Worm (Caenorhabditis elegans) whole organism, L3 larva: ENCODE measurements around the gene ZK507.1.

ENCODE experiments used
- R02D3.7 ChIP-seq: fragments of 150-350 bp; optimal IDR thresholded peaks from 2 replicates; lab custom pipeline; 2014; ENCODE audit warnings: missing biosample characterization, missing genetic modification characterization
- ZK546.5 ChIP-seq: sonication (generic microtip); optimal IDR thresholded peaks from 2 replicates; lab custom pipeline; 2017; ENCODE audit warnings: missing biosample characterization, missing genetic modification characterization
- ama-1 ChIP-seq: fragments of 150-350 bp; optimal IDR thresholded peaks from 2 replicates; lab custom pipeline; 2018
- ceh-28 ChIP-seq: fragments of 150-350 bp; optimal IDR thresholded peaks from 2 replicates; lab custom pipeline; 2014; ENCODE audit warnings: missing biosample characterization, missing genetic modification reagents, missing genetic modification characterization
- elt-1 ChIP-seq: fragments of 150-350 bp; optimal IDR thresholded peaks from 2 replicates; lab custom pipeline; 2014; ENCODE audit warnings: missing biosample characterization, missing genetic modification characterization
- elt-2 ChIP-seq: sonication (generic microtip); optimal IDR thresholded peaks from 2 replicates; lab custom pipeline; 2016; ENCODE audit warnings: missing genetic modification reagents, mild to moderate bottlenecking, missing genetic modification characterization, missing compliant biosample characterization
- elt-3 ChIP-seq, 3 experiments: fragments of 150-350 bp in 1 of 3; sonication (generic microtip) in 2 of 3; optimal IDR thresholded peaks; 2 replicates in 2 of 3; 4 replicates in 1 of 3; lab custom pipeline; 2014 to 2017; ENCODE audit warnings: missing biosample characterization in 3 of 3, missing genetic modification characterization in 3 of 3
- eor-1 ChIP-seq, 2 experiments: fragments of 150-350 bp; optimal IDR thresholded peaks; 2 replicates each; lab custom pipeline; 2014 to 2018; ENCODE audit warnings: missing biosample characterization in 2 of 2, missing genetic modification characterization in 2 of 2
- fkh-10 ChIP-seq: sonication (generic microtip); optimal IDR thresholded peaks from 2 replicates; lab custom pipeline; 2017; ENCODE audit warnings: missing biosample characterization, missing genetic modification reagents, missing genetic modification characterization
- fos-1 ChIP-seq: fragments of 150-350 bp; optimal IDR thresholded peaks from 2 replicates; lab custom pipeline; 2014; ENCODE audit warnings: missing biosample characterization, missing genetic modification characterization
- hmg-11 ChIP-seq: sonication (generic microtip); optimal IDR thresholded peaks from 2 replicates; lab custom pipeline; 2016; ENCODE audit warnings: missing genetic modification characterization, missing compliant biosample characterization
- jun-1 ChIP-seq: fragments of 150-350 bp; optimal IDR thresholded peaks from 2 replicates; lab custom pipeline; 2014; ENCODE audit warnings: missing biosample characterization, missing genetic modification reagents, missing genetic modification characterization
- lin-15B ChIP-seq: fragments of 150-350 bp; optimal IDR thresholded peaks from 2 replicates; lab custom pipeline; 2014; ENCODE audit warnings: missing biosample characterization, missing genetic modification characterization
- lin-39 ChIP-seq: fragments of 150-350 bp; optimal IDR thresholded peaks from 2 replicates; lab custom pipeline; 2018; ENCODE audit warnings: missing biosample characterization, missing genetic modification reagents, missing genetic modification characterization
- lsy-12 ChIP-seq: sonication (generic microtip); optimal IDR thresholded peaks from 2 replicates; lab custom pipeline; 2016; ENCODE audit warnings: mild to moderate bottlenecking, missing genetic modification characterization, missing compliant biosample characterization
- mml-1 ChIP-seq: fragments of 150-350 bp; sonication (generic microtip); optimal IDR thresholded peaks from 3 replicates; lab custom pipeline; 2014; ENCODE audit warnings: missing biosample characterization, missing genetic modification characterization
- nfya-1 ChIP-seq: sonication (generic microtip); optimal IDR thresholded peaks from 2 replicates; lab custom pipeline; 2017; ENCODE audit warnings: missing genetic modification characterization, mild to moderate bottlenecking, missing compliant biosample characterization, antibody characterized with exemption, moderate library complexity; ENCODE audit not compliant: insufficient read depth
- nhr-11 ChIP-seq: fragments of 150-350 bp; optimal IDR thresholded peaks from 2 replicates; lab custom pipeline; 2014; ENCODE audit warnings: missing biosample characterization, missing genetic modification characterization
- nhr-12 ChIP-seq: fragments of 150-350 bp; optimal IDR thresholded peaks from 2 replicates; lab custom pipeline; 2014; ENCODE audit warnings: missing biosample characterization, missing genetic modification characterization
- nhr-23 ChIP-seq: fragments of 150-350 bp; optimal IDR thresholded peaks from 2 replicates; lab custom pipeline; 2014; ENCODE audit warnings: missing biosample characterization, missing genetic modification reagents, missing genetic modification characterization
- nhr-237 ChIP-seq: fragments of 150-350 bp; optimal IDR thresholded peaks from 2 replicates; lab custom pipeline; 2014; ENCODE audit warnings: missing biosample characterization, missing genetic modification characterization
- nhr-25 ChIP-seq: sonication (generic microtip); optimal IDR thresholded peaks from 2 replicates; lab custom pipeline; 2017; ENCODE audit warnings: missing biosample characterization, missing genetic modification characterization
- nhr-28 ChIP-seq: fragments of 150-350 bp; optimal IDR thresholded peaks from 2 replicates; lab custom pipeline; 2014; ENCODE audit warnings: missing biosample characterization, missing genetic modification characterization
- nhr-67 ChIP-seq: fragments of 150-350 bp; optimal IDR thresholded peaks from 2 replicates; lab custom pipeline; 2014; ENCODE audit warnings: missing biosample characterization, missing genetic modification characterization
- nhr-76 ChIP-seq: fragments of 150-350 bp; sonication (generic microtip); optimal IDR thresholded peaks from 5 replicates; lab custom pipeline; 2014; ENCODE audit warnings: missing biosample characterization, missing genetic modification characterization
- pha-4 ChIP-seq: fragments of 150-350 bp; optimal IDR thresholded peaks from 2 replicates; lab custom pipeline; 2014; ENCODE audit warnings: missing biosample characterization, missing genetic modification reagents, missing genetic modification characterization
- pqm-1 ChIP-seq: fragments of 150-350 bp; optimal IDR thresholded peaks from 2 replicates; lab custom pipeline; 2017; ENCODE audit warnings: missing biosample characterization, missing genetic modification characterization, inconsistent platforms
- sea-2 ChIP-seq: fragments of 150-350 bp; sonication (generic microtip); optimal IDR thresholded peaks from 4 replicates; lab custom pipeline; 2014; ENCODE audit warnings: missing biosample characterization, missing genetic modification reagents, missing genetic modification characterization
- skn-1 ChIP-seq: fragments of 150-350 bp; optimal IDR thresholded peaks from 2 replicates; lab custom pipeline; 2014; ENCODE audit warnings: missing biosample characterization, missing genetic modification characterization
- tbx-2 ChIP-seq: sonication (generic microtip); optimal IDR thresholded peaks from 2 replicates; lab custom pipeline; 2016; ENCODE audit warnings: mild to moderate bottlenecking, missing genetic modification characterization, missing compliant biosample characterization
- unc-39 ChIP-seq: sonication (generic microtip); optimal IDR thresholded peaks from 4 replicates; lab custom pipeline; 2017; ENCODE audit warnings: missing biosample characterization, missing genetic modification characterization
- zag-1 ChIP-seq: fragments of 150-350 bp; optimal IDR thresholded peaks from 2 replicates; lab custom pipeline; 2014; ENCODE audit warnings: missing biosample characterization, missing genetic modification characterization
- ztf-11 ChIP-seq: fragments of 150-350 bp; optimal IDR thresholded peaks from 2 replicates; lab custom pipeline; 2014; ENCODE audit warnings: missing biosample characterization, missing genetic modification characterization
- ztf-4 ChIP-seq: fragments of 150-350 bp; optimal IDR thresholded peaks from 2 replicates; lab custom pipeline; 2014; ENCODE audit warnings: missing biosample characterization, missing genetic modification characterization

Gene ZK507.1

ce11 chrIII:9115745-9116144, 14.6 kb upstream of the ZK507.1 start:
- TF ChIP-seq ztf-4 (no peak), nhr-25 (tag; lab: Kevin White, UChicago) (no peak)
- TF ChIP-seq, all 47 proteins: peak for 0

DNA sequence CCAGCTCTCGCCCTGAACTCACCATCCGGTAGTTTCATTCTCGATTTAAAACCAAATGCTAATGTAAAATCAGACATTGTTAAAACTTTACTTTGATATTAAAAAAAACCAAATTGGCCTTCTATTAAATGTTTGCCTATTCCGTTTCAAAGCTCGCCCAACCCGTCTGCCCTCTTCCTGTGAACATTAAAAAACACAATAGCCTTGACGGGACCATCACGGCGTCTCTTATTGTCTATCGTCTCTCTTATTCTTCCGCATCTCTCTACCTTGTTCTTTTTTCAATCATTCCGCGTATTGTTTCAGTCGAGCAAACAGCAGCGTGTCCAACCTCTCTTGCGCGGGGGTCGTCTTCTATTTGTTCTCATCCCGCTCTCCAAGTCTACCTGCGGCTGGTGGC, 13.5 kb upstream of the ZK507.1 start, which contains the start of gene ZK512.1:
TSS of gene ZK512.1 (plus strand) at position 301 of the 400 bp plus-strand sequence.
- TF ChIP-seq elt-2 (tag; lab: Kevin White, UChicago) (no peak), hmg-11 (tag; lab: Kevin White, UChicago) (no peak), ZK546.5 (tag; lab: Kevin White, UChicago) (no peak)

- TF ChIP-seq elt-2 (tag; lab: Kevin White, UChicago): no peak
- no peak for TF ChIP-seq lsy-12 (tag; lab: Kevin White, UChicago)
- TF ChIP-seq nfya-1 (tag; lab: Kevin White, UChicago): no peak
- TF ChIP-seq fos-1: no peak
Observed at ce11 chrIII:9114076-9114475, 13.0 kb upstream of the ZK507.1 start.

DNA sequence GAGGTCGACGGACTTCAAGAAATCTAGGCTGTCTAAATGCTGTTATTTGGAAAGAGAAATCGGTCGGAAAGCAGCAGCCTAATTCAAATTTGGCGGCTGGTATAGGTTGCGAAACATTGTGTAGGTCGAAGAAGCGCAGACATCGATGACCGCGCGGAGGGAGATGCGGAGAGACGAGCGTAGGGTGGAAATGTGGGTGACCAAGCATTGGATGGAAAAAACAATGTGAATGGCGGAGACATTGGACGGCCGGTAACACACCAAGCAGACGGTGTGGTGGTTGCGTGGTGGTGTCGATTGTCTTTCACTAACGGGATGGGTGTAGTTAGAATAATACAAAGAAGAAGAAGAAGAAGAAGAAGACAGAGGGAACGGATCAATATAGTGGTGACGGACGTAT, 11.4 kb upstream of the ZK507.1 start:
- TF ChIP-seq nhr-25 (tag; lab: Kevin White, UChicago) (peak; percentile 17), elt-3 (tag; optimal IDR thresholded peaks at IDR 0.05; lab: Kevin White, UChicago) (no peak), skn-1 (tag; lab: Kevin White, UChicago) (no peak), zag-1 (tag; lab: Kevin White, UChicago) (no peak)
- TF ChIP-seq, all 47 proteins: peak for 1

- peak; percentile 46 for TF ChIP-seq elt-2 (tag; lab: Kevin White, UChicago)
- no peak for TF ChIP-seq sea-2 (GFP tag; lab: Kevin White, UChicago)
- peak; percentile 17 for TF ChIP-seq nhr-25 (tag; lab: Kevin White, UChicago)
Observed at ce11 chrIII:9110270-9110669, 9.2 kb upstream of the ZK507.1 start.

DNA sequence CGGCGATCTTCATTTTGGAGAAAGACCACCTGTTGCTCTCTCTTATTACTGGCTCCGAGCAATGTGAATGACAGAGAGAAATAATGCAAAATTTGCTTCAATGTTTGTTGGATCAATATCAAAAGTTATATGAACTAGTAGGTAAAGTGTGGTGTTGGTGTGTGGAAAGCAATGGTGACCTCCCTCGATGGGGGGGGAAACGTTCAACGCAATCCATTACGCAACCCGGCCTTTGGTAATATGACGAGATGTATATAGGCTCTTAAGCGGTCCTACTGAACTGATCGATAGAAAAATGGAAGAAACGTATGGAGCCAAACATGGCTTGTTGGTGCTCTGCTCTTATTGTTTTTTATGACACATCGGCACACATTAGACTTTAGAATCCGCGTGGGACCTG, 8.6 kb upstream of the ZK507.1 start:
- no peak for TF ChIP-seq ztf-4
- no peak for TF ChIP-seq fkh-10 (GFP tag; lab: Kevin White, UChicago)
- no peak for TF ChIP-seq jun-1 (tag; lab: Kevin White, UChicago)
- no peak for TF ChIP-seq nhr-25 (tag; lab: Kevin White, UChicago)
- no peak for TF ChIP-seq nhr-23 (tag; lab: Kevin White, UChicago)
- TF ChIP-seq nhr-237 (tag; lab: Kevin White, UChicago): no peak
- TF ChIP-seq elt-1 (tag; lab: Kevin White, UChicago): no peak
- no peak for TF ChIP-seq unc-39
- no peak for TF ChIP-seq nhr-28 (tag; lab: Kevin White, UChicago)
- TF ChIP-seq hmg-11 (tag; lab: Kevin White, UChicago): no peak
- no peak for TF ChIP-seq lin-15B (tag; lab: Kevin White, UChicago)
- no peak for TF ChIP-seq nhr-76 (tag; lab: Kevin White, UChicago)
- TF ChIP-seq lin-39: no peak
- TF ChIP-seq ama-1: no peak
- no peak for TF ChIP-seq lsy-12 (tag; lab: Kevin White, UChicago)

- TF ChIP-seq zag-1 (tag; lab: Kevin White, UChicago): no peak
- no peak for TF ChIP-seq nhr-28 (tag; lab: Kevin White, UChicago)
- no peak for TF ChIP-seq nfya-1 (tag; lab: Kevin White, UChicago)
- no peak for TF ChIP-seq hmg-11 (tag; lab: Kevin White, UChicago)
- TF ChIP-seq ceh-28: no peak
Observed at ce11 chrIII:9109172-9109571, 8.1 kb upstream of the ZK507.1 start, which contains the start of gene cya-1. cya-1 (minus strand) TSS chrIII:9109272.

DNA sequence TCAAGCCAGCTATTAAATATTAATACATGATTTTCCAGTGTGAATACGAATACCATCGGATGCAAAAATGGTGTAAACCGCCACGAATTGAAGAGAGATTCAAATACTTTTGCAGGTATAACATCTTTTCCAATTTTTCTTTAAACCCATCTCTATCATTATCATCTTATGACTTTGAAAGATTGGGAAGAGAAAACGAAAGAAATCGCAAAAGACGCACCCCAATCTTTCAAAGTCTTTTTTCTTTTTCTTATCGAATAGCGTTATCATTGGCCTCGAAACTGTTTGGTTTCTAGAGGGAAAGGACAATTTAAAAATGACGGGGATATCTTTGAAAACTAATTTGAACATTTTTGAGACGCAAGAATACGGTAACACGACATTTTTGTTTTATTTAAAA, 4.5 kb upstream of the ZK507.1 start:
- TF ChIP-seq unc-39: no peak
- TF ChIP-seq, all 47 proteins: peak for 0

DNA sequence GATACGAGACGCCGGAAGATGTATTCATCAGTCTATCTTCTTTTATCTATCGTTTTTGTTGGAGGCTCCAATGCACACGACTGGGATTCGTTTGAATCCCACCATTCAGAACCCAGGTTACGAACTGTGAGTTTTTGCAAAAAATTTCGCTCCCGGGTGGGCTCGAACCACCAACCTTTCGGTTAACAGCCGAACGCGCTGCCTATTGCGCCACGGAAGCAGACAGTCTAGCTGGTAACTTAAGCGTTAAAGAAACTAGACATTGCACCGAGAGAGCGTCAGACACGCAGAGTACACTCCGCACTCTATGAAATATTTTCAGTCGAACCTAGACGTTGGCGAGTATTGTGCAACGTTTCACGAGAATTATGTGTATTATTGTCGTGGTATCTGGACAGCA, 2.9 kb upstream of the ZK507.1 start:
- TF ChIP-seq nhr-12 (no peak), lin-15B (tag; lab: Kevin White, UChicago) (no peak), elt-1 (tag; lab: Kevin White, UChicago) (no peak), pha-4 (tag; lab: Kevin White, UChicago) (no peak), fos-1 (no peak), pqm-1 (peak; percentile 26), ceh-28 (no peak), mml-1 (tag; lab: Kevin White, UChicago) (no peak), nhr-11 (no peak), tbx-2 (no peak), nhr-25 (tag; lab: Kevin White, UChicago) (peak; percentile 9), nhr-23 (tag; lab: Kevin White, UChicago) (no peak), nhr-67 (tag; lab: Kevin White, UChicago) (no peak), ztf-11 (tag; lab: Kevin White, UChicago) (no peak), elt-3 (tag; optimal IDR thresholded peaks at IDR 0.05; lab: Kevin White, UChicago) (no peak), nhr-237 (tag; lab: Kevin White, UChicago) (no peak), jun-1 (tag; lab: Kevin White, UChicago) (no peak), lin-39 (peak; percentile 19), ZK546.5 (tag; lab: Kevin White, UChicago) (no peak), eor-1 (tag; optimal IDR thresholded peaks at IDR 0.05; lab: Kevin White, UChicago) (no peak), R02D3.7 (tag; lab: Kevin White, UChicago) (no peak), elt-2 (tag; lab: Kevin White, UChicago) (peak; percentile 34)
